Worm (Caenorhabditis elegans) whole organism, L3 larva: ENCODE measurements around the gene C49F8.3.

Source experiments
- ZK546.5 ChIP-seq: sonication (generic microtip); optimal IDR thresholded peaks from 2 replicates; lab custom pipeline; 2017; ENCODE audit warnings: missing biosample characterization, missing genetic modification characterization
- aly-2 ChIP-seq: fragments of 150-350 bp; optimal IDR thresholded peaks from 2 replicates; lab custom pipeline; 2014; ENCODE audit warnings: missing biosample characterization, missing genetic modification characterization
- ceh-16 ChIP-seq: sonication (generic microtip); optimal IDR thresholded peaks from 2 replicates; lab custom pipeline; 2017; ENCODE audit warnings: missing biosample characterization, missing genetic modification characterization
- ceh-9 ChIP-seq: sonication (generic microtip); optimal IDR thresholded peaks from 2 replicates; lab custom pipeline; 2018; ENCODE audit warnings: missing biosample characterization, missing genetic modification characterization
- elt-1 ChIP-seq: fragments of 150-350 bp; optimal IDR thresholded peaks from 2 replicates; lab custom pipeline; 2014; ENCODE audit warnings: missing biosample characterization, missing genetic modification characterization
- fos-1 ChIP-seq: fragments of 150-350 bp; optimal IDR thresholded peaks from 2 replicates; lab custom pipeline; 2014; ENCODE audit warnings: missing biosample characterization, missing genetic modification characterization
- jun-1 ChIP-seq: fragments of 150-350 bp; optimal IDR thresholded peaks from 2 replicates; lab custom pipeline; 2014; ENCODE audit warnings: missing biosample characterization, missing genetic modification reagents, missing genetic modification characterization
- nhr-12 ChIP-seq: fragments of 150-350 bp; optimal IDR thresholded peaks from 2 replicates; lab custom pipeline; 2014; ENCODE audit warnings: missing biosample characterization, missing genetic modification characterization
- pha-4 ChIP-seq: fragments of 150-350 bp; optimal IDR thresholded peaks from 2 replicates; lab custom pipeline; 2014; ENCODE audit warnings: missing biosample characterization, missing genetic modification reagents, missing genetic modification characterization
- skn-1 ChIP-seq: fragments of 150-350 bp; optimal IDR thresholded peaks from 2 replicates; lab custom pipeline; 2014; ENCODE audit warnings: missing biosample characterization, missing genetic modification characterization
- zag-1 ChIP-seq: fragments of 150-350 bp; optimal IDR thresholded peaks from 2 replicates; lab custom pipeline; 2014; ENCODE audit warnings: missing biosample characterization, missing genetic modification characterization

DNA sequence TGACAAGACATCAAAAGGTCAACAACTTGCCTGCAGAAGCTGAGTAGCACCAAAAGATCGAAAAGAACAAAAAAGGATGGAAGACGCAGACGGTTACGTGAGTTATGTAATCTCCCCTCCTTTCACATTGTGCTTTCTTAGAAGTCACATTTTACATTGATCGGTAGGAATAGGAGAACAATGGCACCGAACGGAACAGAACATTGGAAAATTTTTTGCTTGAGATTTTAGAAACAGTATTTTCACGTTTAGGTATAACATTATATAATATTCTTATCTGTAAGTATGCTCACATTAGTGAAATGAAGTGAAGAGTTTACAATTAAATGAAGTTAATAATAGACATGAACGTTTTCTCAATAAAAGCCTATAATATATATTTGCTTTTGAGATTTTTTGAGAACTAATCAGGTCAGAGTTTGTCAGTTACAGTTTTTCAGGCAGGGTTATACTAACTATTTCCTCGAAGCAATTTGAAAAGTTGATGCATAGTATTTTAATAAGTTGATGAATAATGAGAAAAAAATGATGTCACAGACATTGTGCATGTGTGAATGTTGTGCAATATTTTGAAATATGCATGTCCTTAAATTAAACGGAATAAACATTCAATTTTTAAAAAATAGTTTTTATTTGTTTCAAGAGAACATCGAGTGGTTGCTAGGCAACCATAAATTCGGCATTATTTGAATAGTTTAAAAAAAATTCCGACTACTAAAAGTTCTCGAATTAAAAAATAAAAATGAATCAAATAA, 6.2 kb downstream of the C49F8.3 start:
- TF ChIP-seq elt-1 (tag; lab: Kevin White, UChicago): no peak
- no peak for TF ChIP-seq jun-1 (tag; lab: Kevin White, UChicago)
- no peak for TF ChIP-seq ZK546.5 (tag; lab: Kevin White, UChicago)
- TF ChIP-seq pha-4 (tag; lab: Kevin White, UChicago): no peak
- TF ChIP-seq fos-1: no peak
- TF ChIP-seq skn-1 (tag; lab: Kevin White, UChicago): no peak
- no peak for TF ChIP-seq ceh-16 (tag; lab: Kevin White, UChicago)
- TF ChIP-seq zag-1 (tag; lab: Kevin White, UChicago): no peak
- TF ChIP-seq ceh-9 (tag; lab: Kevin White, UChicago): no peak
- TF ChIP-seq nhr-12 (tag; lab: Kevin White, UChicago): no peak
- TF ChIP-seq aly-2 (tag; lab: Kevin White, UChicago): no peak
